Fruit fly (Drosophila melanogaster) whole organism, embryonic: ENCODE results near the gene Cpr62Ba.
A peak's percentile ranks its signal among the peaks of the same experiment; 100 is the strongest.

Experiments
- ATbp ChIP-seq: fragments of 200-800 bp; sonication (Bioruptor generic); optimal IDR thresholded peaks from 2 replicates; lab custom pipeline; 2017; ENCODE audit warnings: missing biosample characterization, mild to moderate bottlenecking, missing genetic modification characterization, missing genetic modification reagents
- Aef1 ChIP-seq: fragments of 200-800 bp; sonication (Bioruptor generic); IDR thresholded peaks from 3 replicates; pipeline ENCODE4 v1.3.6; 2022; ENCODE audit warnings: missing biosample characterization, missing genetic modification characterization
- CG10147 ChIP-seq: fragments of 200-800 bp; sonication (Bioruptor generic); optimal IDR thresholded peaks from 2 replicates; lab custom pipeline; 2019; ENCODE audit warnings: missing biosample characterization, mild to moderate bottlenecking, missing genetic modification characterization, moderate library complexity
- CG10274 ChIP-seq: fragments of 200-800 bp; sonication (Bioruptor generic); optimal IDR thresholded peaks from 3 replicates; lab custom pipeline; 2017; ENCODE audit warnings: missing biosample characterization, mild to moderate bottlenecking, missing genetic modification characterization
- CG10321 ChIP-seq: fragments of 200-800 bp; sonication (Bioruptor generic); IDR thresholded peaks from 2 replicates; pipeline ENCODE4 v1.3.6; 2022; ENCODE audit warnings: missing biosample characterization, missing genetic modification characterization
- CG11695 ChIP-seq: fragments of 200-800 bp; sonication (Bioruptor generic); IDR thresholded peaks from 3 replicates; pipeline ENCODE4 v1.3.6; 2022; ENCODE audit warnings: missing biosample characterization, missing genetic modification characterization
- CG11723 ChIP-seq: fragments of 200-800 bp; sonication (Bioruptor generic); optimal IDR thresholded peaks from 2 replicates; lab custom pipeline; 2017; ENCODE audit warnings: missing biosample characterization, mild to moderate bottlenecking, missing genetic modification characterization
- CG12219 ChIP-seq: fragments of 200-800 bp; sonication (Bioruptor generic); optimal IDR thresholded peaks from 3 replicates; lab custom pipeline; 2018; ENCODE audit warnings: missing biosample characterization, mild to moderate bottlenecking, missing genetic modification characterization
- CG14441 ChIP-seq: fragments of 200-800 bp; sonication (Bioruptor generic); IDR thresholded peaks from 2 replicates; pipeline ENCODE4 v1.3.6; 2022; ENCODE audit warnings: missing biosample characterization, missing genetic modification characterization
- CG14667 ChIP-seq: fragments of 200-800 bp; sonication (Bioruptor generic); IDR thresholded peaks from 2 replicates; pipeline ENCODE4 v1.3.6; 2022; ENCODE audit warnings: missing biosample characterization, missing genetic modification characterization
- CG15479 ChIP-seq: fragments of 200-800 bp; sonication (Bioruptor generic); optimal IDR thresholded peaks from 3 replicates; lab custom pipeline; 2019; ENCODE audit warnings: missing biosample characterization, mild to moderate bottlenecking, missing genetic modification characterization, moderate library complexity
- CG17802 ChIP-seq: fragments of 200-800 bp; sonication (Bioruptor generic); optimal IDR thresholded peaks from 2 replicates; lab custom pipeline; 2018; ENCODE audit warnings: missing biosample characterization, mild to moderate bottlenecking, missing genetic modification characterization, moderate library complexity
- CG1832 ChIP-seq: fragments of 200-800 bp; sonication (Bioruptor generic); optimal IDR thresholded peaks from 2 replicates; lab custom pipeline; 2017; ENCODE audit warnings: missing biosample characterization, mild to moderate bottlenecking, missing genetic modification characterization, inconsistent platforms
- CG18476 ChIP-seq: fragments of 200-800 bp; sonication (Bioruptor generic); optimal IDR thresholded peaks from 2 replicates; lab custom pipeline; 2016; ENCODE audit warnings: missing biosample characterization, mild to moderate bottlenecking, missing genetic modification characterization
- CG2120 ChIP-seq: fragments of 200-800 bp; sonication (Bioruptor generic); optimal IDR thresholded peaks from 3 replicates; lab custom pipeline; 2016; ENCODE audit warnings: missing biosample characterization, missing genetic modification characterization
- CG6175 ChIP-seq: fragments of 200-800 bp; sonication (Bioruptor generic); IDR thresholded peaks from 3 replicates; pipeline ENCODE4 v1.3.6; 2022; ENCODE audit warnings: missing biosample characterization, missing genetic modification characterization
- CG6689 ChIP-seq: fragments of 200-800 bp; sonication (Bioruptor generic); IDR thresholded peaks from 2 replicates; pipeline ENCODE4 v1.3.6; 2022; ENCODE audit warnings: missing biosample characterization, missing genetic modification characterization
- CG6765 ChIP-seq: fragments of 200-800 bp; sonication (Bioruptor generic); optimal IDR thresholded peaks from 3 replicates; lab custom pipeline; 2017; ENCODE audit warnings: missing biosample characterization, mild to moderate bottlenecking, missing genetic modification characterization
- CG6854 ChIP-seq: fragments of 200-800 bp; sonication (Bioruptor generic); optimal IDR thresholded peaks from 3 replicates; lab custom pipeline; 2017; ENCODE audit warnings: missing biosample characterization, mild to moderate bottlenecking, missing genetic modification characterization
- CG7357 ChIP-seq: fragments of 200-800 bp; sonication (Bioruptor generic); IDR thresholded peaks from 3 replicates; pipeline ENCODE4 v1.3.6; 2022; ENCODE audit warnings: missing biosample characterization, missing genetic modification characterization
- CG7786 ChIP-seq: fragments of 200-800 bp; sonication (Bioruptor generic); optimal IDR thresholded peaks from 2 replicates; lab custom pipeline; 2016; ENCODE audit warnings: missing biosample characterization, missing genetic modification characterization
- CoRest ChIP-seq: fragments of 200-800 bp; sonication (Bioruptor generic); optimal IDR thresholded peaks from 3 replicates; lab custom pipeline; 2018; ENCODE audit warnings: missing biosample characterization, mild to moderate bottlenecking, missing genetic modification characterization, moderate library complexity
- Dek ChIP-seq: fragments of 200-800 bp; sonication (Bioruptor generic); optimal IDR thresholded peaks from 3 replicates; lab custom pipeline; 2019; ENCODE audit warnings: missing biosample characterization, mild to moderate bottlenecking, missing genetic modification characterization, moderate library complexity
- Dp ChIP-seq: fragments of 200-800 bp; sonication (Bioruptor generic); optimal IDR thresholded peaks from 2 replicates; lab custom pipeline; 2018; ENCODE audit warnings: missing biosample characterization, mild to moderate bottlenecking, missing genetic modification characterization, moderate library complexity
- Drgx ChIP-seq: fragments of 200-800 bp; sonication (Bioruptor generic); IDR thresholded peaks from 2 replicates; pipeline ENCODE4 v1.3.6; 2022; ENCODE audit warnings: missing biosample characterization, missing genetic modification characterization
- H2.0 ChIP-seq: fragments of 200-800 bp; sonication (Bioruptor generic); IDR thresholded peaks from 2 replicates; pipeline ENCODE4 v1.3.6; 2022; ENCODE audit warnings: missing biosample characterization, missing genetic modification characterization
- Lim3 ChIP-seq: fragments of 200-800 bp; sonication (Bioruptor generic); IDR thresholded peaks from 2 replicates; pipeline ENCODE4 v1.3.6; 2022; ENCODE audit warnings: missing biosample characterization, missing genetic modification characterization
- Meics ChIP-seq: fragments of 200-800 bp; sonication (Bioruptor generic); optimal IDR thresholded peaks from 2 replicates; lab custom pipeline; 2017; ENCODE audit warnings: missing biosample characterization, mild to moderate bottlenecking, missing genetic modification characterization
- Rfx ChIP-seq: fragments of 200-800 bp; sonication (Bioruptor generic); IDR thresholded peaks from 2 replicates; pipeline ENCODE4 v1.3.6; 2022; ENCODE audit warnings: missing biosample characterization, missing genetic modification characterization
- Sry-δ ChIP-seq: fragments of 200-800 bp; sonication (Bioruptor generic); optimal IDR thresholded peaks from 2 replicates; lab custom pipeline; 2016; ENCODE audit warnings: missing biosample characterization, missing genetic modification characterization
- al ChIP-seq: fragments of 200-800 bp; sonication (Bioruptor generic); IDR thresholded peaks from 2 replicates; pipeline ENCODE4 v1.3.6; 2022; ENCODE audit warnings: missing biosample characterization, missing genetic modification characterization
- ci ChIP-seq: fragments of 200-800 bp; sonication (Bioruptor generic); IDR thresholded peaks from 3 replicates; pipeline ENCODE4 v1.3.6; 2022; ENCODE audit warnings: missing biosample characterization, missing genetic modification characterization
- corto ChIP-seq: fragments of 200-800 bp; sonication (Bioruptor generic); optimal IDR thresholded peaks from 2 replicates; lab custom pipeline; 2016; ENCODE audit warnings: missing biosample characterization, mild to moderate bottlenecking, missing genetic modification characterization, moderate library complexity
- cwo ChIP-seq: fragments of 200-800 bp; sonication (Bioruptor generic); optimal IDR thresholded peaks from 3 replicates; lab custom pipeline; 2017; ENCODE audit warnings: missing biosample characterization, missing genetic modification characterization, mild to moderate bottlenecking, moderate library complexity, missing genetic modification reagents
- disco-r ChIP-seq: fragments of 200-800 bp; sonication (Bioruptor generic); optimal IDR thresholded peaks from 2 replicates; lab custom pipeline; 2016; ENCODE audit warnings: missing biosample characterization, missing genetic modification characterization
- dm ChIP-seq: fragments of 200-800 bp; sonication (Bioruptor generic); optimal IDR thresholded peaks from 3 replicates; lab custom pipeline; 2016; ENCODE audit warnings: missing biosample characterization, missing genetic modification characterization
- dpn ChIP-seq, 2 experiments: fragments of 200-800 bp; sonication (Bioruptor generic); optimal IDR thresholded peaks; 3 replicates each; lab custom pipeline; 2016; ENCODE audit warnings: missing biosample characterization in 2 of 2, missing genetic modification characterization in 2 of 2
- gt ChIP-seq: fragments of 200-800 bp; sonication (Bioruptor generic); IDR thresholded peaks from 2 replicates; pipeline ENCODE4 v1.3.6; 2022; ENCODE audit warnings: missing biosample characterization, missing genetic modification characterization
- hkb ChIP-seq, 2 experiments: fragments of 200-800 bp in 1 of 2; fragments of >200 bp in 1 of 2; sonication (Bioruptor generic) in 1 of 2; IDR thresholded peaks in 1 of 2; optimal IDR thresholded peaks in 1 of 2; 2 replicates each; pipeline versions ENCODE4 v1.3.6 to Lab custom; 2017 to 2022; ENCODE audit warnings: missing biosample characterization in 1 of 2, missing genetic modification characterization in 1 of 2
- inv ChIP-seq: fragments of 200-800 bp; sonication (Bioruptor generic); IDR thresholded peaks from 2 replicates; pipeline ENCODE4 v1.3.6; 2022; ENCODE audit warnings: missing biosample characterization, missing genetic modification characterization; ENCODE audit not compliant: partially characterized antibody
- lmd ChIP-seq: fragments of 200-800 bp; sonication (Bioruptor generic); IDR thresholded peaks from 2 replicates; pipeline ENCODE4 v1.3.6; 2022; ENCODE audit warnings: missing biosample characterization, missing genetic modification characterization
- pho ChIP-seq: fragments of 200-800 bp; sonication (Bioruptor generic); optimal IDR thresholded peaks from 2 replicates; lab custom pipeline; 2016; ENCODE audit warnings: missing biosample characterization, missing genetic modification characterization
- phol ChIP-seq: fragments of 200-800 bp; sonication (Bioruptor generic); optimal IDR thresholded peaks from 3 replicates; lab custom pipeline; 2018; ENCODE audit warnings: missing biosample characterization, mild to moderate bottlenecking, missing genetic modification characterization, moderate library complexity
- ro ChIP-seq: fragments of 200-800 bp; sonication (Bioruptor generic); IDR thresholded peaks from 2 replicates; pipeline ENCODE4 v1.3.6; 2022; ENCODE audit warnings: missing biosample characterization, missing genetic modification characterization
- sim ChIP-seq: fragments of 200-800 bp; sonication (Bioruptor generic); IDR thresholded peaks from 2 replicates; pipeline ENCODE4 v1.3.6; 2022; ENCODE audit warnings: missing biosample characterization, missing genetic modification characterization
- sisA ChIP-seq: fragments of 200-800 bp; sonication (Bioruptor generic); IDR thresholded peaks from 2 replicates; pipeline ENCODE4 v1.3.6; 2022; ENCODE audit warnings: missing biosample characterization, missing genetic modification characterization
- slp2 ChIP-seq: fragments of 200-800 bp; sonication (Bioruptor generic); optimal IDR thresholded peaks from 2 replicates; lab custom pipeline; 2016; ENCODE audit warnings: missing biosample characterization, missing genetic modification characterization
- tgo ChIP-seq: fragments of 200-800 bp; sonication (Bioruptor generic); IDR thresholded peaks from 3 replicates; pipeline ENCODE4 v1.3.6; 2022; ENCODE audit warnings: missing biosample characterization, missing genetic modification characterization
- unpg ChIP-seq: fragments of 200-800 bp; sonication (Bioruptor generic); optimal IDR thresholded peaks from 3 replicates; lab custom pipeline; 2018; ENCODE audit warnings: missing biosample characterization, mild to moderate bottlenecking, missing genetic modification characterization, moderate library complexity
- zf30C ChIP-seq: fragments of 200-800 bp; sonication (Bioruptor generic); optimal IDR thresholded peaks from 3 replicates; lab custom pipeline; 2018; ENCODE audit warnings: missing biosample characterization, mild to moderate bottlenecking, missing genetic modification characterization

Gene Cpr62Ba

dm6 chr3L:1869719-1870118 is 38.1 kb upstream of the Cpr62Ba start, which contains the start of gene CG13924:
Gene CG13924, plus strand, starts transcription at chr3L:1870019.
- TF ChIP-seq pho (no peak), CG7786 (GFP tag; lab: Kevin White, UChicago) (no peak), slp2 (GFP tag; lab: Kevin White, UChicago) (no peak), Rfx (no peak), CG10274 (GFP tag; lab: Kevin White, UChicago) (no peak)

dm6 chr3L:1868841-1869240 is 37.3 kb upstream of the Cpr62Ba start:
- TF ChIP-seq CG6765 (GFP tag; lab: Kevin White, UChicago): no peak
- TF ChIP-seq Drgx (GFP tag; lab: Robert Waterston, UW): peak; percentile 72
- TF ChIP-seq CG12219: no peak
- peak; percentile 46 for TF ChIP-seq Meics (GFP tag; lab: Kevin White, UChicago)
- TF ChIP-seq hkb (optimal IDR thresholded peaks at IDR 0.05; lab: Kevin White, UChicago): no peak
- TF ChIP-seq hkb (GFP tag; IDR thresholded peaks at IDR 0.05; lab: Robert Waterston, UW): peak; percentile 47
- TF ChIP-seq CG10321 (GFP tag; lab: Robert Waterston, UW): no peak
- TF ChIP-seq CG15479 (GFP tag; lab: Kevin White, UChicago): no peak
- TF ChIP-seq CG14667: peak; percentile 26; the same call in 1 of the 2 replicates
- TF ChIP-seq zf30C: no peak
- no peak for TF ChIP-seq corto (GFP tag; lab: Kevin White, UChicago)
- TF ChIP-seq gt (GFP tag; lab: Robert Waterston, UW): no peak
- TF ChIP-seq CG2120 (GFP tag; lab: Kevin White, UChicago): peak; percentile 8
- TF ChIP-seq Lim3: no peak
- TF ChIP-seq CG18476 (GFP tag; lab: Kevin White, UChicago): no peak
- no peak for TF ChIP-seq CG11723
- TF ChIP-seq ATbp (GFP tag; lab: Kevin White, UChicago): no peak
- TF ChIP-seq ci (GFP tag; lab: Robert Waterston, UW): no peak
- no peak for TF ChIP-seq inv (GFP tag; lab: Robert Waterston, UW)
- TF ChIP-seq ro: no peak
- peak; percentile 2 for TF ChIP-seq cwo (GFP tag; lab: Kevin White, UChicago)
- no peak for TF ChIP-seq CoRest (tag; lab: Kevin White, UChicago)
- TF ChIP-seq Sry-δ (GFP tag; lab: Kevin White, UChicago): no peak
- TF ChIP-seq Aef1 (GFP tag; lab: Robert Waterston, UW): no peak
- TF ChIP-seq Dek (tag; lab: Kevin White, UChicago): no peak
- TF ChIP-seq disco-r (GFP tag; lab: Kevin White, UChicago): no peak
- no peak for TF ChIP-seq dm
- peak; percentile 63 for TF ChIP-seq tgo (GFP tag; lab: Robert Waterston, UW)
- peak; percentile 41; the same call in 1 of the 2 replicates for TF ChIP-seq al (GFP tag; lab: Robert Waterston, UW)
- peak; percentile 80 for TF ChIP-seq lmd (GFP tag; lab: Robert Waterston, UW)
- TF ChIP-seq dpn (GFP tag; optimal IDR thresholded peaks at IDR 0.05; lab: Kevin White, UChicago): no peak
- no peak for TF ChIP-seq unpg (GFP tag; lab: Kevin White, UChicago)
- no peak for TF ChIP-seq Dp
- peak; percentile 93 for TF ChIP-seq CG11695 (GFP tag; lab: Robert Waterston, UW)
- 0 out of 2 replicates have a peak, but pooled peaks have one; percentile 20 for TF ChIP-seq sim (GFP tag; lab: Robert Waterston, UW)
- no peak for TF ChIP-seq sisA (GFP tag; lab: Robert Waterston, UW)
- TF ChIP-seq CG6689 (GFP tag; lab: Robert Waterston, UW): peak; percentile 55
- no peak for TF ChIP-seq CG1832 (GFP tag; lab: Kevin White, UChicago)
- peak; percentile 8 for TF ChIP-seq CG17802
- TF ChIP-seq CG6854 (GFP tag; lab: Kevin White, UChicago): no peak
- no peak for TF ChIP-seq CG10147 (GFP tag; lab: Kevin White, UChicago)
- TF ChIP-seq CG6175 (GFP tag; lab: Robert Waterston, UW): no peak
- TF ChIP-seq CG14441 (GFP tag; lab: Robert Waterston, UW): 0 out of 2 replicates have a peak, but pooled peaks have one; percentile 36
- TF ChIP-seq phol (tag; lab: Kevin White, UChicago): peak; percentile 8
- peak; percentile 63 for TF ChIP-seq CG7357 (GFP tag; lab: Robert Waterston, UW)
- no peak for TF ChIP-seq H2.0 (GFP tag; lab: Robert Waterston, UW)
